Fruit fly (Drosophila melanogaster) Kc167 (cell line): ENCODE measurements around the gene Hmu.

Source experiments
- Myc ChIP-seq: fragments of >200 bp; optimal IDR thresholded peaks from 2 replicates; lab custom pipeline; 2017; ENCODE audit warnings: missing external identifiers
- Sin3A ChIP-seq: fragments of >200 bp; optimal IDR thresholded peaks from 2 replicates; lab custom pipeline; 2018; ENCODE audit warnings: missing external identifiers
- h ChIP-seq: fragments of >200 bp; optimal IDR thresholded peaks from 3 replicates; lab custom pipeline; 2018; ENCODE audit warnings: missing external identifiers
- insv ChIP-seq: fragments of >200 bp; optimal IDR thresholded peaks from 3 replicates; lab custom pipeline; 2018; ENCODE audit warnings: missing external identifiers
- psq ChIP-seq: fragments of >200 bp; optimal IDR thresholded peaks from 2 replicates; lab custom pipeline; 2017; ENCODE audit warnings: missing external identifiers
- ttk ChIP-seq: sonication (Bioruptor generic); optimal IDR thresholded peaks from 2 replicates; lab custom pipeline; 2017; ENCODE audit warnings: missing external identifiers

The Hmu gene

DNA sequence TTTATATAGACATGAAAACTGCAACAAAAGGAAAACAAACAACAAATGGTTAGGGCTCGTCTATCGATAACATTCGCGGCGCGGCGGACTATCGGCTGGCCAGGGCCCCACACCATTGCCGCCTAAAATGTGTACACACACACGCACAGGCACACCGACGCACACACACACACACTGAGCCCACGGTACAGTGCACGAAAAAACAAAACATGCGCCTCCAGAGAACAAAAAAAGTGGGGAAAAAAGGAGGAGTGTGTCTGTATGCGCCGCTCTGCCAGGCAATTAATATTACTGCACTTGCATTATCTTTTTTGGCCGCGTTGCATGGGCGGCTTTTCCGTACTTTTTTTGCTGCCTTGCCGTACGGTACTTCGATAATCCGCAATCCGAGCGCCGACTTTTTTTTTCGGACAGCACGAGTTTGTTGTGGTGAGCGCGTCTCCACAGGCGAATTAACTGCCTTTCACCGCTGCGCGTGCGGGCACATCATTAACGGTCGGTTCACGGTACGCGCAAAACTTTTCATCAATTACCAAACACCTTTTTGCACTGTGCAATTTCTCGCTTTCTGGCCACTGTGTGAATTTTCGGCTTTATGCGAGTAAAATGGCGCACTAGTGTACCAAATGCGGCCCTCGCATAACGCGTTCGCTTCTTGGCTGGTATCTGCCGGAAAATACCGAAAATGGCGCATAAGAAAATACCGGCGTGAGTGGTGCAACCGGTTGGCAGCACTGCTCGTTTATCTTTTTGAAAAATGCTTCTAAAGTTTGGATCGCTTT lies 24.9 kb upstream of the Hmu start, which contains the start of gene woc:
Gene woc, minus strand, starts transcription at position 622 of the 782 bp plus-strand sequence.
- no peak for TF ChIP-seq psq (lab: Kevin White, UChicago)
- no peak for TF ChIP-seq Sin3A (lab: Kevin White, UChicago)
- TF ChIP-seq insv (lab: Kevin White, UChicago) = no peak
- TF ChIP-seq Myc (lab: Kevin White, UChicago) = no peak
- no peak for TF ChIP-seq ttk (lab: Kevin White, UChicago)
- no peak for TF ChIP-seq h (lab: Kevin White, UChicago)

DNA sequence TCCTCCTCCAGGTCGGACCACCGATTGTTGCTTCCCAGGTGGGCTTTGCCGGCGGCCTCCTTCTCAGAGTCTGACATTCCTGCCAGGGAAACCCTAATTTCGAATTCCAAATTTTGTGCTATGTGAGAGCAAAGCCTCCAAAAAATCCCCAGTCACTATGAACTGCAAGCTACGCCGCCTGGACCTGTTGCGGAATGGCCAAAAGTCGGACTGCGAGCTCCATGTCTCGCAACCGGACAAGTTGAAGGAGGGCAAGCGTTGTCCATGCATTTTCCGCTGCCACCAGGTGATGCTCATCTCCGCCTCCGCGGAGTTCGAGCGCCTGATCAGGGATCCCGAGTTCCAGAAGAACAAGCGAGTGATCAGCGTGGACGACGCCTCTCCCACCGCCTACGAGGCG lies 23.2 kb upstream of the Hmu start, which contains the start of the genes CG14262 and CG14260:
Gene CG14262, minus strand, starts transcription at position 101 of the 400 bp plus-strand sequence.
Gene CG14260, plus strand, starts transcription at position 128 of the 400 bp plus-strand sequence.
- no peak for TF ChIP-seq Myc (lab: Kevin White, UChicago)
- no peak for TF ChIP-seq ttk (lab: Kevin White, UChicago)
- no peak for TF ChIP-seq h (lab: Kevin White, UChicago)

DNA sequence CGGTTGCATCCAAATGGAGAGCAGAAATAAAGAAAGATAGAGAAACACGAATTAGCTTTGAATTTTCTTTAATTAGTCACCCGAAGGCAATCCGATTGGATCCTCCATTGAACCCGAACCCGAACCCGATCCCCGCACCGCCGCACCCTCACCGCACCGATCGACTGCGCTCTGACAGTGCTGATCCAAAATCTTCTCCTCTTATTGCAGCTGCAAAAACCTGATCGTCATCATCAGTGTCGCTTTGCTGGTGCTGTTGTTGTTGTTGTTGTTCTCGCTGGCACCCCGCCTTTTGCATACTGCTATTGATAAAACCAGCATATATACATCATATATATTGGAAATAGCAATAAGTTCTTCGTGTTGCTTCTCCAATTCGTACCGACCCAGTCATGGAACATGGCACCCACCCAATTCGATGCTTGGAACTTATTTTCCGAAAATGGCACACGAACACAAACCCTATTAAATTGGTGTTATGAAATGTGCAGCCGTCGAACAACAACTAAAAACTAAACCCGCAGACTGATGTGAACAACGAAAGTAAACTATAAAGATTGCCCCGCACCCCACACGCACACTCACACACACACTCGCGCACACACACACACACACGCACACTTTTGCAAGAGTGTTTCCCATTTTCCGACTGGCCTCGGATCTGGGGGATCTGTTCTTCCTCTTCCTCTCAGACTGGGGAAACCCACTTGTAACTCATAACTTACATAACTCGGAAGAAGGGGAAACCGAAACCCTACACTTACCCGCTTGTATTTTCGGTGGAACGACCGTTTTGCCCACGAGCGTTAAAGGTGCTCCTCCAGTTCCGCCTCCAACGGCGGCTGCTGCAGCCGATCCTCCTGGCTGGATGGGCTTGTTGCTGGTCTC lies 17.9 kb upstream of the Hmu start:
- TF ChIP-seq h (lab: Kevin White, UChicago) (no peak), ttk (lab: Kevin White, UChicago) (peak; percentile 94)

DNA sequence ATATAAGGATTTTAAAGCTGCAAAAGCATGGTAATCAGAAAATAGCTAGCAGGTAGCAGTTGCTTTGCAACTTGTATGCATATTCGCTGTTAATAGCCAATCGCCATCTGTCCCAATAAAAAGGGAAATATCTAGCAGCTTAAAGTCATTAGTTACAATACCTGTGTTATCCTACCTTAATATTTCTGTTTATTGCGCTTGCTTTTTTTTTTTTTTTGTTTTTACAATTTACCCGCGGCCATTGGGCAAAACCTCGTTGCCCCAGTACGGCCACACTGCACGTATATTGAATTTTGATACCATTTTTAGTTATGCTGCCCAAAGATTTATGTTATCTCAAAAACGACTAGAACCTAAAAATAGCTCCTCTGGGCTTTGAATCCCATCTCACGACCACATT lies 16.3 kb upstream of the Hmu start:
- no peak for TF ChIP-seq Myc (lab: Kevin White, UChicago)

DNA sequence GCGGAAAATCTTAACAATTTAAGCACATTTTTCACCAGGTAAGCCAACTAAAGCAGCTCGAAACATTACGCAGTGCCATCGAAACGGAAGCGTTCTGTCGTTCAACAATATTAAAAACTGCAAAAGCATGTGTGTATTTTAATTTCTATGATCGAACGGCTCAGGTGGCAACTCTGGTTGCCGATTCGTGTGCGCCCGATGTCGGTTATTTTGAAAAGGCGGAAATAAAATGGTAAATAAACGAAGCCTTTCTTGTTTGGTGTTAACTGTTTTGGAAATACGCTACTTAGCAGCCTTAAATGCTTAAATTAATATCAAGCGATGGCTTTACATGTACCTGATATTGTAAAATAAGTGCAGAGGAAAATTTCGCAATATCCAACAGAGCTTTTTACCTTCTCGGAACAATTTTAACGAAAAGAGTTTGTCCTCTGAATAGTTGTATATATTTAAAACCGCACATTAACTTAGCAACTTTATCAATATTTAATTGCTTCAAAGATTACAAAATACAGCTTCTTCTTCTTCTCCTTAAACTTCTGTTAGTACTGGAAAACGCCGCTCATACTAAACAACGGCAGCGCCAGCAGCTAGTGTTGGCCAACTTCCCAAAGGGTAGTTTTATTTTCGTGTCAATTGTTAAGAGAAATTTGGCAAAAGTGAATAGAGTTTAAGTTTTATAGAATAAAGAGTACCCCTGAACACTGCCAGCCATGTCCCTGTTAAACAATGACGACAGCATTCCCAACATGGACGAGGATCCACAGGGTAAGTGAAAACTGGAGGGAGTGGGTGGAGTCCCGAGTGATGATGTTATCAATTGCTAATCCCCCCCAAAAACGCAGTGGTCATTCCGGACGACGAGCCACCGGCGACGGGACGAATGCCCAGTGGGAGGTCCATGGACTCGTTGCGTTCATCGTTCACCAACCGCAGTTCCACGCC lies 15.2 kb upstream of the Hmu start, which contains the start of gene CG5934:
Gene CG5934, plus strand, starts transcription at position 588 of the 945 bp plus-strand sequence.
- TF ChIP-seq Sin3A (lab: Kevin White, UChicago) (no peak), insv (lab: Kevin White, UChicago) (no peak), ttk (lab: Kevin White, UChicago) (no peak), Myc (lab: Kevin White, UChicago) (no peak), psq (lab: Kevin White, UChicago) (no peak), h (lab: Kevin White, UChicago) (no peak)

DNA sequence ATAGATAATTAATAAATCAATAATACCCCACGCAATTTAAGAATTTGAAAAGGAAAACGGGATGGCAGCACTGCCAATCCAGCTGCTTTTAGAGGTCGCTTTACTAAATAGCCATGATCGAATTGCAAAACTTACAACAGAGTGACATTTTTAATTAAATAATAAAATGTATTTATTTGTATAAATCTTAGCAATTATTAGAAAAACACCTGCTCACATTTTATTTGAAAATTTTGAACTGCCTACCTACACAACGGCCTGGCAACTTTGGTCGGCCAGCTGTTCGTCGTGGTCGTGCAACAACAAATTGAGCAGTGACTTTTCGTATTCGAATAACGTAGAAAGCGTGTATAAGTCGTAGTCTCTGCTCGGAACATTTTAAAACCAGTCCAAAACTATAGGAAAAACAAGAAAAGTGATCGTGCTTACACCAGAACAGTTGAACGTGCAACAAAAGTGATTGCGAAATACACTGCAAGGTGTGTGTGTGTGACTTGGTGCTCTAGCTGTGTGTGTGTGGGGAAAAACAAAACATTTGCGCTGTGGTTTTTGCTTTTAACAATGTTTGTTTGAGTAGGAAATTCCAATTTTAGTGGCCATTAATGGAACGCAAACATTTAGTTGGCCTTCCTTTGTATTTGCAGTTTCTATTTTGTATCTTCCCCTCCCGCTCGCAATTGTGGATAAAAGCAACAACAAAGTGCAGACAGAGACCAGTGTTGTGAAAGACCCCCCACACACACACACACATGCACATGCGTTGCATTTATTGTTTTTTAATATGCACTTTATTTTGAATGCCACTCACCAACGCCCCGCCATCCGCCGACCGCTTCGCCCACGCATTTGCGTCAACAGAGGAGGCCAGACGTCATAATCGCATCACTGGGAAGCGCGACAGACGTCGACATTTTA lies 13.8 kb upstream of the Hmu start, which contains the start of gene CG5938:
Gene CG5938, plus strand, starts transcription at position 262 of the 915 bp plus-strand sequence.
- TF ChIP-seq h (lab: Kevin White, UChicago) (no peak), Myc (lab: Kevin White, UChicago) (no peak)

DNA sequence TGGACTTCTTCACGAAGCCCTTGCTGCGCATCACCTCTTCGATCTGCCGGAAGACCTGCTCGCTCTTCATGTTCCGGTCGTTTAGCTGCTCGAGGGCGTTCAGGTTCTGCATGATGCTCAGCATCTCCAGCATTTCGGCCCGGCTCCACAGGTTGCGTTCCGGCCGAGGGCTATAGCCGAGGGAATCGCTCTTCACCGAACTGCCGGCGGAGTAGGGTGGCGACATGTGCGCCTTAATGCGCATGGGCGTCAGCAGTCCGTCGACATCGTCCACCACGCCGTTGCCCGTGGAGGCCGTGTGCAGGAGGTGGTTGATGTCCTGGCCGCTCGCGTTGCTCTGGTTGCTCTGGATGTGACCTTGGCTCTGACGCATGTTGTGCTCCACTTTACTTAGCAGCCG lies 9.1 kb upstream of the Hmu start:
- TF ChIP-seq ttk (lab: Kevin White, UChicago) (peak; percentile 97), psq (lab: Kevin White, UChicago) (no peak)

DNA sequence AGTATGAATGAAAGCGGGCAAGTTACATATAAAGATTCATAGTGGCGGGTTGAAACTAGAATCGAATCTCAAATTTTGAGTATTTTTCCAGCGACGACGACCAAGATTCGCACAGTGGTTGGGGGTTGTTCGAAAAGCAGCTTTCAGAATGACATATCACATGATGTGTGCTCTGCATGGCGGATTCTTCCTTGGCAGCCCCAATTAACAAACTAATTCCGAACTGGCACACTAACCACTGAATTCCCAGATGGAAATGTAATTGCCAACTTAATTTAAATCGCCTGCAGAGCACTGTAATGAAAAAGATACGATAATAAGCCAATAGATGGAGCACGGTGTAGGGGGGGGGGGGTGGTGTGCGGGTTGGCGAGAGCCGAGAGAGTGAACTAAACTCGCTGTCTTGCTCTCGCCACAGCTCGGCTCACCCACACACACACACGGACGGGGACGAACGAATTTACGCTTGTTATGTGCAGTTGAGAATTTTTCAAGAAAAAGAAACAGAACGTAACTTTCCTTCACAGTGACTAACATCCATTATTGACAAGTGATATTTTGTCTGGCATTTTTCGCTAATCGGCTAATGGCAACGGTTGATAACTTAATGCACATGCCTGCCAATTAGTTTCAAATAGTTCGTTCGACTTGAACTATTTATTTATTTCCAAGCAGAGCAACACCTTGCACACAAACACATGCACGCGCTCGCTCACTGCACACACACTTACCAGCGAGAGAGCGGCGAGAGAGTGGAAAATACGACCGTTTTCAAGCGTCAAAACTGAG lies 7.4 kb upstream of the Hmu start:
- TF ChIP-seq insv (lab: Kevin White, UChicago) = no peak
- TF ChIP-seq h (lab: Kevin White, UChicago) = no peak
- no peak for TF ChIP-seq psq (lab: Kevin White, UChicago)
- TF ChIP-seq Myc (lab: Kevin White, UChicago) = no peak
- no peak for TF ChIP-seq Sin3A (lab: Kevin White, UChicago)
- TF ChIP-seq ttk (lab: Kevin White, UChicago) = no peak

DNA sequence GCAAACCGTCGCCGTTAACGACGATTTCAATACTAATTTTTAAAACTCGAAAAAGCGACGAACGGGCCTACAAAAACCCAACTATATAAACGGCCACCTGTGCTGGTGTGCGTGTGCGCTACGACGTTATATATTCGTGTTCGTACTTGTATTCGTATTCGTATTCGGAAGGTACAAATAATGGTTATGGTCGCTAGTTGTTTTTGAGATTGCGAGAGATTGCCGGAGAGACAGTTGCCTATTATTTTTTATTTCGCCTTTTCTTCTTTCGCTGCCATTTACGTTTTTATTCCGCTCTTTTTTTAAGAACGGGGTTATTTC lies 6.8 kb upstream of the Hmu start:
- no peak for TF ChIP-seq insv (lab: Kevin White, UChicago)
- no peak for TF ChIP-seq h (lab: Kevin White, UChicago)
- TF ChIP-seq Myc (lab: Kevin White, UChicago) = no peak
- no peak for TF ChIP-seq psq (lab: Kevin White, UChicago)
- no peak for TF ChIP-seq Sin3A (lab: Kevin White, UChicago)
- no peak for TF ChIP-seq ttk (lab: Kevin White, UChicago)

DNA sequence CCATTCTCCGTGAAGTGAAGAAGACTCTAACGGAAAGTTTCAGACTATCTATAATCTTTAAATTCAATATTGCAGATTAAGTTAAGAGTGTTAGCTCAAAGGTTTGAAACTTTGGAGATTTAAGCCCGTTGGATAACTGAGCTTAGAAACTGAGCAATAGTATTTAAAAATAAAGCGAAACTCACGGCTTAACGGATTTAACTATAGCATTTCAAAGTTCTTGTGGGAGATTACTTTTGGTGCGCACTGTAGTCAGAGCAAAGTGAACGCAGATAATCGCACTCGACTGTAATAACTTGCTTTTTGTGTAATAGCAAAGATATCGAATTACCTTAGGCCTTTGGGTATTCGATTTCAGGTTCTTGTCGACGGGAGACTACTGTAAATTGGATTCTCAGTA lies 6.3 kb upstream of the Hmu start, which contains the start of gene mrt:
Gene mrt, minus strand, starts transcription at position 376 of the 400 bp plus-strand sequence.
- TF ChIP-seq psq (lab: Kevin White, UChicago) (no peak), insv (lab: Kevin White, UChicago) (no peak), h (lab: Kevin White, UChicago) (no peak), ttk (lab: Kevin White, UChicago) (no peak), Myc (lab: Kevin White, UChicago) (no peak), Sin3A (lab: Kevin White, UChicago) (no peak)
